Fruit fly (Drosophila melanogaster): Measurements from ENCODE around the gene aos.

Gene aos

dm6 chr3L:16482167-16482566, 1.3 kb downstream of the aos start:
- no peak for TF ChIP-seq noc (tag; optimal IDR thresholded peaks at IDR 0.05)

- peak; percentile 80 for TF ChIP-seq noc (tag; optimal IDR thresholded peaks at IDR 0.05)
Observed at dm6 chr3L:16480408-16481193, 2.8 kb downstream of the aos start.

- TF ChIP-seq noc (tag; optimal IDR thresholded peaks at IDR 0.05) = peak; percentile 29
Observed at dm6 chr3L:16478608-16479203, 4.7 kb downstream of the aos start.

- TF ChIP-seq noc (tag; optimal IDR thresholded peaks at IDR 0.05) = no peak
Observed at dm6 chr3L:16477730-16478129, 5.7 kb downstream of the aos start.

- TF ChIP-seq noc (tag; optimal IDR thresholded peaks at IDR 0.05) = no peak
Observed at dm6 chr3L:16477134-16477702, 6.2 kb downstream of the aos start.

- TF ChIP-seq noc (tag; optimal IDR thresholded peaks at IDR 0.05) = no peak
Observed at dm6 chr3L:16476709-16477119, 6.7 kb downstream of the aos start.

- no peak for TF ChIP-seq noc (tag; optimal IDR thresholded peaks at IDR 0.05)
Observed at dm6 chr3L:16475518-16476126, 7.8 kb downstream of the aos start.

- TF ChIP-seq noc (tag; optimal IDR thresholded peaks at IDR 0.05) = no peak
Observed at dm6 chr3L:16474130-16474529, 9.3 kb downstream of the aos start.

dm6 chr3L:16470071-16470470, 13.4 kb downstream of the aos start:
- TF ChIP-seq noc (tag; optimal IDR thresholded peaks at IDR 0.05) = no peak

- TF ChIP-seq noc (tag; optimal IDR thresholded peaks at IDR 0.05) = no peak
Observed at dm6 chr3L:16463846-16464245, 19.6 kb downstream of the aos start.

dm6 chr3L:16451887-16452751, 31.3 kb downstream of the aos start, which contains the start of gene dsx-c73A:
TSS of gene dsx-c73A (minus strand) at chr3L:16451958.
- no peak for TF ChIP-seq noc (tag; optimal IDR thresholded peaks at IDR 0.05)

dm6 chr3L:16442628-16443027, 40.8 kb downstream of the aos start:
- no peak for TF ChIP-seq noc (tag; optimal IDR thresholded peaks at IDR 0.05)

- TF ChIP-seq noc (tag; optimal IDR thresholded peaks at IDR 0.05) = no peak
Observed at dm6 chr3L:16437271-16437670, 46.2 kb downstream of the aos start.

- no peak for TF ChIP-seq noc (tag; optimal IDR thresholded peaks at IDR 0.05)
Observed at dm6 chr3L:16433556-16433955, 49.9 kb downstream of the aos start.

- TF ChIP-seq noc (tag; optimal IDR thresholded peaks at IDR 0.05) = no peak
Observed at dm6 chr3L:16431056-16431455, 52.4 kb downstream of the aos start.

- TF ChIP-seq noc (tag; optimal IDR thresholded peaks at IDR 0.05) = no peak
Observed at dm6 chr3L:16429451-16429850, 54.0 kb downstream of the aos start.
